Worm (Caenorhabditis elegans): ENCODE results near the gene ZK892.6.

DNA sequence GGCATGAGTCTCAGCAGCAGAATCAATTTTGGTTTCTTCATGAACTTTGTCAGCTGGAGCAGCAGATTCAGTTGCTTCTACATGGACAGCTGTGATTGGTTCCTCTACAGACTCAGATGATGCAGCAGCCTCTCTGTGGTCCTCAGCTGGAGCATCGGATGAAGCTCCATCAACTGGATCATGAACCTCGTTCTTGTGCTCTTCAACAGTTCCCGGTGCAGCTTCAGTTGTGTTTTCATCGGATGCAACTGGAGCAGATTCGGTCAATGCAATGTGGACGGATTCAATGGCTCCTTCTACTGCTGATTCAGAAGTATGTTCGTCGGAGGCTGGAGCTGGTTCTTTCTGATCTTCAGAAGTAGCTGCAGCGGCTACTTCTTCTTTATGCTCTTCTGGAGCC, 34.5 kb upstream of the ZK892.6 start:
- TF ChIP-seq W03F9.2 (tag; optimal IDR thresholded peaks at IDR 0.05) (no peak), him-1 (tag; optimal IDR thresholded peaks at IDR 0.05) (no peak), dao-5 (tag; optimal IDR thresholded peaks at IDR 0.05) (no peak)

Data from whole organism, L4/young adult.